Worm (Caenorhabditis elegans) whole organism, young adult: ENCODE measurements around the gene Y54G9A.9.

ENCODE experiments used
- B0019.2 ChIP-seq: fragments of 200-800 bp; sonication (Bioruptor generic); conservative IDR thresholded peaks from 2 replicates; pipeline ENCODE4 v1.3.6; 2022; ENCODE audit warnings: missing genetic modification reagents, missing genetic modification characterization, missing compliant biosample characterization
- B0336.3 ChIP-seq: fragments of 200-800 bp; sonication (Bioruptor generic); IDR thresholded peaks from 2 replicates; pipeline ENCODE4 v1.3.6; 2022; ENCODE audit warnings: missing genetic modification characterization, missing compliant biosample characterization
- T26A5.8 ChIP-seq: sonication (generic microtip); optimal IDR thresholded peaks from 2 replicates; lab custom pipeline; 2016; ENCODE audit warnings: missing genetic modification characterization, missing compliant biosample characterization
- ama-1 ChIP-seq, 3 experiments: fragments of 150-350 bp in 1 of 3; sonication (generic microtip) in 2 of 3; optimal IDR thresholded peaks; 2 replicates each; lab custom pipeline; 2014 to 2018; ENCODE audit warnings: missing biosample characterization in 2 of 3, missing genetic modification characterization in 2 of 3, missing genetic modification reagents in 2 of 3
- nfya-1 ChIP-seq: sonication (generic microtip); optimal IDR thresholded peaks from 2 replicates; lab custom pipeline; 2017; ENCODE audit warnings: antibody characterized with exemption, missing compliant biosample characterization, missing genetic modification characterization, borderline replicate concordance; ENCODE audit not compliant: insufficient read depth
- unc-130 ChIP-seq: sonication (generic microtip); optimal IDR thresholded peaks from 2 replicates; lab custom pipeline; 2016; ENCODE audit warnings: missing genetic modification reagents, missing genetic modification characterization, missing compliant biosample characterization
- unc-62 ChIP-seq: fragments of 150-350 bp; optimal IDR thresholded peaks from 2 replicates; lab custom pipeline; 2014; ENCODE audit warnings: missing biosample characterization, missing genetic modification reagents, missing genetic modification characterization
- ztf-18 ChIP-seq: sonication (generic microtip); optimal IDR thresholded peaks from 2 replicates; lab custom pipeline; 2016; ENCODE audit warnings: missing genotype, mild to moderate bottlenecking, missing genetic modification characterization, missing compliant biosample characterization
- ztf-25 ChIP-seq: fragments of 200-800 bp; sonication (Bioruptor generic); IDR thresholded peaks from 2 replicates; pipeline ENCODE4 v1.3.6; 2022; ENCODE audit warnings: missing genetic modification reagents, missing genetic modification characterization, missing compliant biosample characterization

DNA sequence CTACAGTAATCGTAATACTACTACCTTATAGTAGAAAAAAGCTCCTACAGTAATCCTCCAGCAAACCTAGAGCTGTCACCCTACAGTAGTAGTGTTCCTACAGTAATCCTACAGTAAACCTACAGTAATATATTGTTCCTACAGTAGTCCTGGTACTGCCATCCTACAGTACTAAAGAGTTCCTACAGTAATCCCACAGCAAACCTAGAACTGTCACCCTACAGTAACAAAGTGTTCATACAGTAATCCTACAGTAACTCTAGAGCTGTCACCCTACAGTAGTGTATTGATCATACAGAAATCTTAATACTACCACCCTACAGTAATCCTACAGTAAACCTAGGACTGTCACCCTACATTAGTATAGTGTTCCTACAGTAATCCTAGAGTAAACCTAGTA, 16.3 kb upstream of the Y54G9A.9 start:
- no peak for TF ChIP-seq nfya-1 (tag; lab: Kevin White, UChicago)
- TF ChIP-seq unc-130 (GFP tag; lab: Kevin White, UChicago), result no peak
- no peak for TF ChIP-seq T26A5.8 (tag; lab: Kevin White, UChicago)
- no peak for TF ChIP-seq ztf-18 (tag; lab: Kevin White, UChicago)
- no peak for TF ChIP-seq ama-1 (optimal IDR thresholded peaks at IDR 0.05; lab: Kevin White, UChicago)
- no peak for TF ChIP-seq ama-1 (GFP tag; optimal IDR thresholded peaks at IDR 0.05; lab: Kevin White, UChicago)
- no peak for TF ChIP-seq ztf-25 (GFP tag; lab: Robert Waterston, UW)
- no peak for TF ChIP-seq unc-62
- no peak for TF ChIP-seq B0019.2 (GFP tag; lab: Robert Waterston, UW)
- TF ChIP-seq B0336.3 (GFP tag; lab: Robert Waterston, UW), result no peak
